Fruit fly (Drosophila melanogaster): ENCODE results near the gene CG13625.

CG13625 gene

dm6 chr3R:24543033-24543675 lies 41.8 kb downstream of the CG13625 start (continued):
- TF ChIP-seq da (GFP tag; optimal IDR thresholded peaks at IDR 0.05) (peak; percentile 78), CG2120 (GFP tag; optimal IDR thresholded peaks at IDR 0.05) (peak; percentile 98), E2f2 (GFP tag; IDR thresholded peaks at IDR 0.05) (peak; percentile 78), CG10959 (GFP tag; IDR thresholded peaks at IDR 0.05) (peak; percentile 78), Rx (GFP tag; IDR thresholded peaks at IDR 0.05) (peak; percentile 84), CG10565 (GFP tag; optimal IDR thresholded peaks at IDR 0.05) (peak; percentile 24), Xbp1 (GFP tag; optimal IDR thresholded peaks at IDR 0.05) (peak; percentile 95), otp (GFP tag; IDR thresholded peaks at IDR 0.05) (peak; percentile 94), CG8359 (GFP tag; optimal IDR thresholded peaks at IDR 0.05; ENCODE audit: borderline replicate concordance) (peak; percentile 44), Nf-YA (GFP tag; IDR thresholded peaks at IDR 0.05) (peak; percentile 85), CG17359 (tag; optimal IDR thresholded peaks at IDR 0.05) (peak; percentile 85), Dbx (GFP tag; IDR thresholded peaks at IDR 0.05) (peak; percentile 96), zen2 (GFP tag; IDR thresholded peaks at IDR 0.05; ENCODE audit: partially characterized antibody) (no peak), Pdp1 (GFP tag; optimal IDR thresholded peaks at IDR 0.05) (peak; percentile 88 to 89), Gug (GFP tag; IDR thresholded peaks at IDR 0.05) (peak; percentile 95), CG11398 (GFP tag; optimal IDR thresholded peaks at IDR 0.05) (peak; percentile 75), salm (tag; optimal IDR thresholded peaks at IDR 0.05) (peak; percentile 88), CG3065 (GFP tag; optimal IDR thresholded peaks at IDR 0.05) (peak; percentile 71), CG3163 (GFP tag; optimal IDR thresholded peaks at IDR 0.05) (peak; percentile 67), klu (GFP tag; IDR thresholded peaks at IDR 0.05) (peak; percentile 88), CG31388 (GFP tag; optimal IDR thresholded peaks at IDR 0.05) (peak; percentile 68), lab (GFP tag; optimal IDR thresholded peaks at IDR 0.05) (peak; percentile 94), CG12236 (GFP tag; optimal IDR thresholded peaks at IDR 0.05) (peak; percentile 62), ro (GFP tag; IDR thresholded peaks at IDR 0.05) (peak; percentile 71), Tbp (GFP tag; optimal IDR thresholded peaks at IDR 0.05) (no peak), odd (GFP tag; optimal IDR thresholded peaks at IDR 0.05) (no peak), CG12104 (GFP tag; optimal IDR thresholded peaks at IDR 0.05) (peak; percentile 92), CG8924 (tag; optimal IDR thresholded peaks at IDR 0.05) (peak; percentile 93), CG8089 (GFP tag; optimal IDR thresholded peaks at IDR 0.05) (peak; percentile 80), CG10209 (GFP tag; optimal IDR thresholded peaks at IDR 0.05) (peak; percentile 92), gcm2 (GFP tag; optimal IDR thresholded peaks at IDR 0.05) (peak; percentile 77), yki (optimal IDR thresholded peaks at IDR 0.05) (no peak), Sox102F (GFP tag; optimal IDR thresholded peaks at IDR 0.05) (peak; percentile 96), sens (GFP tag) (peak; percentile 98), CG9727 (GFP tag; optimal IDR thresholded peaks at IDR 0.05) (peak; percentile 88), Xrp1 (GFP tag; IDR thresholded peaks at IDR 0.05) (peak; percentile 92), CG12071 (GFP tag; optimal IDR thresholded peaks at IDR 0.05) (peak; percentile 82), CG13894 (tag; optimal IDR thresholded peaks at IDR 0.05) (peak; percentile 90), CG17186 (GFP tag; optimal IDR thresholded peaks at IDR 0.05) (no peak), Fer1 (GFP tag; optimal IDR thresholded peaks at IDR 0.05) (peak; percentile 94), fd96Cb (tag; optimal IDR thresholded peaks at IDR 0.05) (peak; percentile 76), CG16813 (GFP tag; IDR thresholded peaks at IDR 0.05; ENCODE audit: partially characterized antibody) (no peak), CG9215 (GFP tag; IDR thresholded peaks at IDR 0.05) (peak; percentile 90), Hey (tag; optimal IDR thresholded peaks at IDR 0.05) (peak; percentile 84), ken (GFP tag; IDR thresholded peaks at IDR 0.05) (peak; percentile 92), CG7271 (tag; optimal IDR thresholded peaks at IDR 0.05) (no peak), CG7987 (GFP tag; optimal IDR thresholded peaks at IDR 0.05) (peak; percentile 63), CG7839 (tag; optimal IDR thresholded peaks at IDR 0.05) (peak; percentile 96), Hmr (GFP tag; optimal IDR thresholded peaks at IDR 0.05) (peak; percentile 93), B-H1 (GFP tag; IDR thresholded peaks at IDR 0.05) (peak; percentile 94)

Measured in whole organism, embryonic.